Worm (Caenorhabditis elegans): Measurements from ENCODE around the gene crh-1.

DNA sequence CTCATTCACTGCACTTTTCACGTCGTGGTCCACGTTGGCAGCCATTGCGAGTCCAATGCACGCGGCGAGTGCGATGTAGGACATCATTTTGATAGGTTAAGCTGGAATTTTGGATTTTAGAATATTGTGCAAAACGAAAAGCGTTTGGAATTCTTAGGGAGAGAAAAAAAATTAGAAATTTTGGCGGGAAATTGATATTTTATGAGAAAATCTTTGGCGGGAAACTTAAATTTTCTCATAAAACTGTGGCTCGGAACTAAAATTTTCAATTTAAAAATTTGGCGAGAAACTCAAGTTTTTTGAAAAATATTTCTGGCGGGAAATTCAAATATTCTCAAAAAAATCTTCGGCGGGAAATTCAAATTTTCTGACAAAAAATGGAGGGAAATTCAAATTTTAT, 80.0 kb downstream of the crh-1 start, which contains the start of gene sup-1:
- TF ChIP-seq pag-3 (tag; optimal IDR thresholded peaks at IDR 0.05; ENCODE audit: borderline replicate concordance, insufficient read depth) (no peak), nhr-28 (tag; optimal IDR thresholded peaks at IDR 0.05) (no peak), elt-2 (tag; optimal IDR thresholded peaks at IDR 0.05) (no peak), nhr-237 (tag; optimal IDR thresholded peaks at IDR 0.05) (no peak), lir-3 (tag; optimal IDR thresholded peaks at IDR 0.05; ENCODE audit: poor library complexity) (no peak)

All from whole organism, L1 larva.